Worm (Caenorhabditis elegans): ENCODE measurements around the gene acdh-2.

- TF ChIP-seq ama-1 (optimal IDR thresholded peaks at IDR 0.05) = no peak
- TF ChIP-seq hmbx-1 (tag; optimal IDR thresholded peaks at IDR 0.05) = no peak
- TF ChIP-seq hnd-1 (tag; optimal IDR thresholded peaks at IDR 0.05) = no peak
- TF ChIP-seq tra-4 (tag; optimal IDR thresholded peaks at IDR 0.05) = no peak
- TF ChIP-seq tbx-11 (GFP tag; IDR thresholded peaks at IDR 0.05) = no peak
Measured at ce11 chrII:5496375-5496774, 50.9 kb downstream of the acdh-2 start, which contains the start of gene F12A10.1.
